Fruit fly (Drosophila melanogaster) whole organism, wandering third instar larva: Measurements from ENCODE around the gene CG15387.

Source experiments
- Abd-B ChIP-seq: fragments of >200 bp; optimal IDR thresholded peaks from 2 replicates; lab custom pipeline; 2017; ENCODE audit warnings: missing biosample characterization, missing genetic modification characterization
- CG32264 ChIP-seq: fragments of 200-800 bp; sonication (Bioruptor generic); optimal IDR thresholded peaks from 2 replicates; lab custom pipeline; 2016; ENCODE audit warnings: missing biosample characterization, missing genetic modification characterization
- CG9705 ChIP-seq: fragments of 200-800 bp; sonication (Bioruptor generic); optimal IDR thresholded peaks from 2 replicates; lab custom pipeline; 2018; ENCODE audit warnings: missing biosample characterization, mild to moderate bottlenecking, missing genetic modification characterization
- CrebA ChIP-seq: fragments of 200-800 bp; sonication (Bioruptor generic); optimal IDR thresholded peaks from 2 replicates; lab custom pipeline; 2016; ENCODE audit warnings: missing biosample characterization, mild to moderate bottlenecking, missing genetic modification characterization, borderline replicate concordance
- Dfd ChIP-seq: fragments of >200 bp; optimal IDR thresholded peaks from 2 replicates; lab custom pipeline; 2017; ENCODE audit warnings: missing biosample characterization, missing genetic modification characterization
- Dif ChIP-seq: fragments of 200-275, 200-300 bp; sonication (Bioruptor generic); optimal IDR thresholded peaks from 2 replicates; lab custom pipeline; 2018; ENCODE audit warnings: missing biosample characterization, missing genetic modification characterization; ENCODE audit not compliant: partially characterized antibody
- GATAd ChIP-seq: sonication (Bioruptor generic); optimal IDR thresholded peaks from 2 replicates; lab custom pipeline; 2016; ENCODE audit warnings: missing biosample characterization, missing genetic modification characterization
- HLH106 ChIP-seq: fragments of 200-800 bp; optimal IDR thresholded peaks from 3 replicates; lab custom pipeline; 2019; ENCODE audit warnings: missing biosample characterization, mild to moderate bottlenecking, missing genetic modification characterization, moderate library complexity
- Hnf4 ChIP-seq: fragments of 200-800 bp; sonication (Bioruptor generic); optimal IDR thresholded peaks from 2 replicates; lab custom pipeline; 2016; ENCODE audit warnings: missing biosample characterization, mild to moderate bottlenecking, missing genetic modification characterization
- Hr78 ChIP-seq: fragments of >200 bp; optimal IDR thresholded peaks from 2 replicates; lab custom pipeline; 2017; ENCODE audit warnings: missing biosample characterization, missing genetic modification characterization
- Hr83 ChIP-seq: fragments of 200-300 bp; sonication (Bioruptor generic); optimal IDR thresholded peaks from 2 replicates; lab custom pipeline; 2016; ENCODE audit warnings: missing biosample characterization, mild to moderate bottlenecking, missing genetic modification characterization, moderate library complexity; ENCODE audit not compliant: poor library complexity, severe bottlenecking
- Jra ChIP-seq: sonication (Bioruptor generic); optimal IDR thresholded peaks from 2 replicates; lab custom pipeline; 2016; ENCODE audit warnings: missing biosample characterization, missing genetic modification characterization
- Mio ChIP-seq: sonication (Bioruptor generic); optimal IDR thresholded peaks from 2 replicates; lab custom pipeline; 2016; ENCODE audit warnings: missing biosample characterization, missing genetic modification characterization
- Myc ChIP-seq: fragments of >200 bp; optimal IDR thresholded peaks from 2 replicates; lab custom pipeline; 2017
- N ChIP-seq: fragments of >200 bp; optimal IDR thresholded peaks from 2 replicates; lab custom pipeline; 2018; ENCODE audit warnings: missing biosample characterization, missing external identifiers, missing genetic modification characterization
- OdsH ChIP-seq: fragments of 200-800 bp; sonication (Bioruptor generic); optimal IDR thresholded peaks from 2 replicates; lab custom pipeline; 2016; ENCODE audit warnings: missing biosample characterization, mild to moderate bottlenecking, missing genetic modification characterization
- Rel ChIP-seq, 2 experiments: fragments of 200-800 bp; sonication (Bioruptor generic) in 1 of 2; optimal IDR thresholded peaks; 2 replicates in 1 of 2; 3 replicates in 1 of 2; lab custom pipeline; 2016 to 2019; ENCODE audit warnings: mild to moderate bottlenecking in 2 of 2, missing biosample characterization in 2 of 2, missing genetic modification characterization in 2 of 2, moderate library complexity in 1 of 2
- Sp1 ChIP-seq: fragments of 200-800 bp; sonication (Bioruptor generic); optimal IDR thresholded peaks from 3 replicates; lab custom pipeline; 2019; ENCODE audit warnings: missing biosample characterization, mild to moderate bottlenecking, missing genetic modification characterization, moderate library complexity
- Vsx2 ChIP-seq: fragments of 200-300, 225-300 bp; sonication (Bioruptor generic); optimal IDR thresholded peaks from 2 replicates; lab custom pipeline; 2018; ENCODE audit warnings: missing biosample characterization, missing genetic modification characterization; ENCODE audit not compliant: partially characterized antibody
- br ChIP-seq: fragments of 200-800 bp; sonication (Bioruptor generic); optimal IDR thresholded peaks from 2 replicates; lab custom pipeline; 2016; ENCODE audit warnings: missing biosample characterization, missing genetic modification characterization
- brk ChIP-seq: fragments of 200-800 bp; sonication (Bioruptor generic); optimal IDR thresholded peaks from 2 replicates; lab custom pipeline; 2016; ENCODE audit warnings: missing biosample characterization, mild to moderate bottlenecking, missing genetic modification characterization
- dl ChIP-seq, 2 experiments: fragments of 175-275, 200-275 bp in 1 of 2; fragments of 200-275 bp in 1 of 2; sonication (Bioruptor generic); optimal IDR thresholded peaks; lab custom pipeline; 2018; ENCODE audit warnings: mild to moderate bottlenecking in 2 of 2, missing biosample characterization in 2 of 2, missing genetic modification characterization in 2 of 2, moderate library complexity in 2 of 2; ENCODE audit not compliant: partially characterized antibody in 2 of 2, insufficient read depth in 1 of 2
- dmrt93B ChIP-seq: fragments of 200-800 bp; sonication (Bioruptor generic); optimal IDR thresholded peaks from 2 replicates; lab custom pipeline; 2018; ENCODE audit warnings: missing biosample characterization, mild to moderate bottlenecking, missing genetic modification characterization
- dsf ChIP-seq: sonication (Bioruptor generic); optimal IDR thresholded peaks from 2 replicates; lab custom pipeline; 2016; ENCODE audit warnings: missing biosample characterization, missing genetic modification characterization, borderline replicate concordance
- ey ChIP-seq: fragments of 200-800 bp; sonication (Bioruptor generic); optimal IDR thresholded peaks from 2 replicates; lab custom pipeline; 2016; ENCODE audit warnings: missing biosample characterization, missing genetic modification characterization
- foxo ChIP-seq, 2 experiments: fragments of 200-800 bp; sonication (Bioruptor generic); optimal IDR thresholded peaks; 2 replicates in 1 of 2; 3 replicates in 1 of 2; lab custom pipeline; 2016 to 2017; ENCODE audit warnings: missing biosample characterization in 2 of 2, missing genetic modification characterization in 2 of 2
- fru ChIP-seq: fragments of 200-800 bp; sonication (Bioruptor generic); optimal IDR thresholded peaks from 3 replicates; lab custom pipeline; 2016; ENCODE audit warnings: missing biosample characterization, mild to moderate bottlenecking, missing genetic modification characterization
- h ChIP-seq: fragments of 200-800 bp; sonication (Bioruptor generic); optimal IDR thresholded peaks from 3 replicates; lab custom pipeline; 2016; ENCODE audit warnings: missing biosample characterization, mild to moderate bottlenecking, missing genetic modification characterization
- jim ChIP-seq: fragments of 175-275, 200-325 bp; sonication (Bioruptor generic); optimal IDR thresholded peaks from 2 replicates; lab custom pipeline; 2016; ENCODE audit warnings: missing biosample characterization, mild to moderate bottlenecking, missing genetic modification characterization
- lola ChIP-seq: fragments of >200 bp; optimal IDR thresholded peaks from 2 replicates; lab custom pipeline; 2017; ENCODE audit warnings: missing biosample characterization, missing genetic modification characterization
- pan ChIP-seq: fragments of >200 bp; optimal IDR thresholded peaks from 2 replicates; lab custom pipeline; 2017
- psq ChIP-seq: fragments of 200-800 bp; sonication (Bioruptor generic); optimal IDR thresholded peaks from 3 replicates; lab custom pipeline; 2017; ENCODE audit warnings: missing biosample characterization, mild to moderate bottlenecking, missing genetic modification characterization, moderate library complexity
- rgr ChIP-seq: fragments of 200-800 bp; sonication (Bioruptor generic); optimal IDR thresholded peaks from 3 replicates; lab custom pipeline; 2016; ENCODE audit warnings: missing biosample characterization, mild to moderate bottlenecking, missing genetic modification characterization
- sage ChIP-seq: fragments of 200-800 bp; sonication (Bioruptor generic); optimal IDR thresholded peaks from 2 replicates; lab custom pipeline; 2016; ENCODE audit warnings: missing biosample characterization, mild to moderate bottlenecking, missing genetic modification characterization
- sv ChIP-seq: fragments of 200-800 bp; sonication (Bioruptor generic); optimal IDR thresholded peaks from 3 replicates; lab custom pipeline; 2016; ENCODE audit warnings: missing biosample characterization, missing genetic modification characterization
- tai ChIP-seq: sonication (Bioruptor generic); optimal IDR thresholded peaks from 2 replicates; lab custom pipeline; 2016; ENCODE audit warnings: missing biosample characterization, missing genetic modification characterization
- usp ChIP-seq: fragments of >200 bp; optimal IDR thresholded peaks from 2 replicates; lab custom pipeline; 2017; ENCODE audit warnings: missing biosample characterization, missing genetic modification characterization
- woc ChIP-seq: sonication (Bioruptor generic); optimal IDR thresholded peaks from 2 replicates; lab custom pipeline; 2016; ENCODE audit warnings: missing biosample characterization, mild to moderate bottlenecking, missing genetic modification characterization

The CG15387 gene

DNA sequence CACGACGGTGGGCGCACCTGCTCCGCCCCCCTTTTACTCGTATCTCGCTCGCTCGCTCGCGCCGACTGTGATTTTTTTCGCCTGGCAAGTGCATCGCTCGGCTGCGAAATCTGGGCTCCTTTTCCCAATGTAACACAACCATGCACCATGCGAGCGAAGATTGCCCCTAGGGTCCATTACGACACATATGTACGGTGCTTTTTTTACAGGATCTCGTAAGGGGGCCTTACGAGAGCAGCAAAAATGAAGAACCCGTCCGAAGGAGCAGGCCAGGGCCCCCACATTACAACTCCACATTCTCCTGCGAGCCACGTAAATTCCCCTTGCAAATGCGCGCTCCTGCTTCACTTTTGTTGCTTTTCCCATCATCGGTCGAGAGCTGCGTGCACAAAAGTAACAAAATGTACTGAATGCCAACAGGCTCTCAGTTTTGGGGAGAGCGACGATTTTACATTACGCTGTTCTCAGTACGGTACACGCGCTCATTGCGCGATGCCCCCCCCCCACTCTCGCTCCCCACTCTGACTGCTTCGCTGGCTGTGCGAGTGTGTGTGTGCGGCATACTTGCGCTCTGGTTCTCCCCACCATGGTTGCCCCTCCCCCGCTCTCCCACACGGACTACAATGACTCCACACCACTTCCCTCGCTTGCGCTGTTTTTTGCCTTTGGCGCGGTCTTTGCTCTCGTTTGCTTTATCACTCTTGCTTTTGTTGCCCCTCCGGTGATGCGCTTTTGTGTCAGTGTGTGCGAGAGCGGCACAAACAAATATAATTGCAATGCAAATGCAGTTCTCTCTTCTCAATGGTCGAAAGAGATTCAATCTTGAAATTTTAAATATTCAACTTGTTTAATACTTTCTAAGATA, 23.0 kb downstream of the CG15387 start (continued):
- TF ChIP-seq foxo (GFP tag; optimal IDR thresholded peaks at IDR 0.05; lab: Kevin White, UChicago) (peak in 1 of 2 experiments; percentile 44), Hr78 (GFP tag; lab: Kevin White, UChicago) (no peak), Dfd (GFP tag; lab: Kevin White, UChicago) (no peak), CG9705 (GFP tag; lab: Kevin White, UChicago) (no peak), h (peak; percentile 78), CG32264 (no peak), psq (GFP tag; lab: Kevin White, UChicago) (peak; percentile 97), sage (GFP tag; lab: Kevin White, UChicago) (peak; percentile 60), Myc (lab: Kevin White, UChicago) (no peak), ey (GFP tag; lab: Kevin White, UChicago) (peak; percentile 27), fru (GFP tag; lab: Kevin White, UChicago) (peak; percentile 91), Jra (GFP tag; lab: Kevin White, UChicago) (peak; percentile 64), lola (GFP tag; lab: Kevin White, UChicago) (no peak)

DNA sequence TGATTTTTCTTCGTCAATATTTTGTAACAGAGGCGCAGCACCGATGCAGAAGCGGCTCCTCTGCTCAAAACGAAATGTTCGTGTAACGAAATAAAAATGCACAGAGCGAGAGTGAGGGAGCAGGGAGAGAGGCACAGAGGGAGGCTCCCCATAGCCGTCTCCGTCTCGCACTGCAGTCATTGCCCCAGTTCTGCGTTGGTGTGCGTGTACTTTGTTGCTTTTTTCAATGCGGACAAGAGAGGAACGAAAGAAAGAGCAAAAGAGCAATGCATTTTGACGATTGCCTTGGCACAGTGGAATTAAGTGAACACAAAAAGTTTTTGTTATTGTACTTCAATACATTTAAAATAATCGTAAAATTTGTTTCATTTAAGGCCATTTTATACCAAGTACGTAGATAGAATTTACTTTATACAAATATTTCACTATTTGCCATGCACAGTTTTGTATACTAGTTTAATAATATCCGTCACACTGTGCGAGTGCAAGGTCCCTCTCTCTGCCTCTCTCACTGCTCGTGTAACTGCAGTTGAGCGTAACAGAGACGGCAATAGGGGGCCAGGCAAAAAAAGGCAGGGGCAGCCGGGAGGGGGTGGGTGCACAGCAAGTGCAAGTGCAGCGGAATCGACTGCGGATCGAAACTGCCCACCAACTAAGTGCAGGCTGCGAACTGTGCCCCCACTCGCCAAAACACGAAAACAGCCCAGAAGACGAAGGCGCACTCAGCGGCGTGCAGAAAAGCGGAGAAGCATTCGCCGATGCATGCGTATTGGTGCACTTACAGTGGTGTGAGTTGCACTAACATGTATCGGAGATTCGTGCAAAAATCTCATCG, 23.9 kb downstream of the CG15387 start:
- peak; percentile 100 for TF ChIP-seq rgr (GFP tag; lab: Kevin White, UChicago)
- peak; percentile 99 for TF ChIP-seq dmrt93B (GFP tag; lab: Kevin White, UChicago)
- no peak for TF ChIP-seq Dfd (GFP tag; lab: Kevin White, UChicago)
- TF ChIP-seq tai (GFP tag; lab: Kevin White, UChicago), result peak; percentile 99
- TF ChIP-seq lola (GFP tag; lab: Kevin White, UChicago), result no peak
- TF ChIP-seq h, result peak; percentile 100
- peak; percentile 100 for TF ChIP-seq fru (GFP tag; lab: Kevin White, UChicago)
- TF ChIP-seq OdsH (GFP tag; lab: Kevin White, UChicago), result peak; percentile 100
- TF ChIP-seq psq (GFP tag; lab: Kevin White, UChicago), result peak; percentile 99
- peak; percentile 100 for TF ChIP-seq br (GFP tag; lab: Kevin White, UChicago)
- TF ChIP-seq jim, result peak; percentile 54
- TF ChIP-seq woc, result peak; percentile 100
- TF ChIP-seq usp, result no peak
- peak; percentile 99 for TF ChIP-seq Jra (GFP tag; lab: Kevin White, UChicago)
- peak; percentile 99 for TF ChIP-seq CG32264
- TF ChIP-seq Myc (lab: Kevin White, UChicago), result no peak
- peak; percentile 97 for TF ChIP-seq sv (GFP tag; lab: Kevin White, UChicago)
- peak; percentile 99 for TF ChIP-seq sage (GFP tag; lab: Kevin White, UChicago)
- peak; percentile 100 for TF ChIP-seq HLH106
- TF ChIP-seq GATAd (GFP tag; lab: Kevin White, UChicago), result no peak
- TF ChIP-seq Hr83 (GFP tag; lab: Kevin White, UChicago), result peak; percentile 84
- peak; percentile 98 for TF ChIP-seq CG9705 (GFP tag; lab: Kevin White, UChicago)
- TF ChIP-seq Dif (GFP tag; lab: Kevin White, UChicago), result peak; percentile 87
- peak; percentile 100 for TF ChIP-seq Rel (GFP tag; optimal IDR thresholded peaks at IDR 0.05; lab: Kevin White, UChicago)
- TF ChIP-seq Rel (tag; optimal IDR thresholded peaks at IDR 0.05; lab: Kevin White, UChicago), result peak; percentile 64
- TF ChIP-seq pan, result no peak
- TF ChIP-seq Sp1 (GFP tag; lab: Kevin White, UChicago), result peak; percentile 100
- peak; percentile 100 for TF ChIP-seq Hnf4 (GFP tag; lab: Kevin White, UChicago)
- TF ChIP-seq Mio (GFP tag; lab: Kevin White, UChicago), result peak; percentile 94
- peak; percentile 100 for TF ChIP-seq ey (GFP tag; lab: Kevin White, UChicago)
- TF ChIP-seq foxo (GFP tag; optimal IDR thresholded peaks at IDR 0.05; lab: Kevin White, UChicago), result peak; percentile 98 to 100
- peak; percentile 99 for TF ChIP-seq brk (GFP tag; lab: Kevin White, UChicago)
- peak; percentile 98 for TF ChIP-seq dsf (GFP tag; lab: Kevin White, UChicago)
- peak; percentile 87 for TF ChIP-seq Vsx2
- peak; percentile 24 for TF ChIP-seq N (GFP tag; lab: Kevin White, UChicago)
- peak; percentile 97 for TF ChIP-seq CrebA (GFP tag; lab: Kevin White, UChicago)
- peak; percentile 1 for TF ChIP-seq Abd-B (GFP tag; lab: Kevin White, UChicago)
- peak; percentile 74 to 82 for TF ChIP-seq dl (GFP tag; optimal IDR thresholded peaks at IDR 0.05; lab: Kevin White, UChicago; ENCODE audit: insufficient read depth in 1 of 2, partially characterized antibody in 2 of 2)
- no peak for TF ChIP-seq Hr78 (GFP tag; lab: Kevin White, UChicago)
